Fruit fly (Drosophila melanogaster): ENCODE measurements around the gene eIF3f1.

DNA sequence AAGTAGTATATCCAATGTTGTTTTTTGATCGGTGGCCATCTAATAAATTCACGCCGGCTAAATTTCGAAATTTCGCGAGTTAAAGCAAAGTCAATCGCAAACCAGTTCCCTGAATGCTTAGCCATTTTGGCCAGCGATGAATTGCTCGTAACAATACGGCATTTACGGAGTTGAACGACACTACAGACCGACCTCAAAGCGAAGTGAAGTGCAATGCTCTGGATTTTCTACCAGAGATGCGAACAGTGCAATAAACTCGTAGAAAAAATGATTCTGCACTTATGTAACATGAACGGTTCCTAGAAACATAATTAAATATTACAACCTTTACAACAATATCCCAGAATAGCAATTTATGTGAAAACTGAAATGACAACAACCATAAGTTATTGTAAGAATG lies 11.4 kb upstream of the eIF3f1 start:
- TF ChIP-seq CG6854 (GFP tag; optimal IDR thresholded peaks at IDR 0.05) (no peak), Sox102F (GFP tag; optimal IDR thresholded peaks at IDR 0.05) (no peak), fkh (GFP tag; optimal IDR thresholded peaks at IDR 0.05) (no peak), Blimp-1 (GFP tag; optimal IDR thresholded peaks at IDR 0.05) (no peak), CG6276 (GFP tag; optimal IDR thresholded peaks at IDR 0.05) (no peak), lz (GFP tag; optimal IDR thresholded peaks at IDR 0.05) (no peak), Gug (GFP tag; IDR thresholded peaks at IDR 0.05) (no peak), Sox15 (GFP tag; optimal IDR thresholded peaks at IDR 0.05) (no peak)

Measured in whole organism, prepupa.